Fruit fly (Drosophila melanogaster) Kc167 (cell line): Measurements from ENCODE around the gene PAN3.
A peak's percentile ranks its signal among the peaks of the same experiment; 100 is the strongest.

Source experiments
- Myc ChIP-seq: fragments of >200 bp; optimal IDR thresholded peaks from 2 replicates; lab custom pipeline; 2017; ENCODE audit warnings: missing external identifiers
- Sin3A ChIP-seq: fragments of >200 bp; optimal IDR thresholded peaks from 2 replicates; lab custom pipeline; 2018; ENCODE audit warnings: missing external identifiers
- h ChIP-seq: fragments of >200 bp; optimal IDR thresholded peaks from 3 replicates; lab custom pipeline; 2018; ENCODE audit warnings: missing external identifiers
- insv ChIP-seq: fragments of >200 bp; optimal IDR thresholded peaks from 3 replicates; lab custom pipeline; 2018; ENCODE audit warnings: missing external identifiers
- psq ChIP-seq: fragments of >200 bp; optimal IDR thresholded peaks from 2 replicates; lab custom pipeline; 2017; ENCODE audit warnings: missing external identifiers
- ttk ChIP-seq: sonication (Bioruptor generic); optimal IDR thresholded peaks from 2 replicates; lab custom pipeline; 2017; ENCODE audit warnings: missing external identifiers

PAN3 gene

DNA sequence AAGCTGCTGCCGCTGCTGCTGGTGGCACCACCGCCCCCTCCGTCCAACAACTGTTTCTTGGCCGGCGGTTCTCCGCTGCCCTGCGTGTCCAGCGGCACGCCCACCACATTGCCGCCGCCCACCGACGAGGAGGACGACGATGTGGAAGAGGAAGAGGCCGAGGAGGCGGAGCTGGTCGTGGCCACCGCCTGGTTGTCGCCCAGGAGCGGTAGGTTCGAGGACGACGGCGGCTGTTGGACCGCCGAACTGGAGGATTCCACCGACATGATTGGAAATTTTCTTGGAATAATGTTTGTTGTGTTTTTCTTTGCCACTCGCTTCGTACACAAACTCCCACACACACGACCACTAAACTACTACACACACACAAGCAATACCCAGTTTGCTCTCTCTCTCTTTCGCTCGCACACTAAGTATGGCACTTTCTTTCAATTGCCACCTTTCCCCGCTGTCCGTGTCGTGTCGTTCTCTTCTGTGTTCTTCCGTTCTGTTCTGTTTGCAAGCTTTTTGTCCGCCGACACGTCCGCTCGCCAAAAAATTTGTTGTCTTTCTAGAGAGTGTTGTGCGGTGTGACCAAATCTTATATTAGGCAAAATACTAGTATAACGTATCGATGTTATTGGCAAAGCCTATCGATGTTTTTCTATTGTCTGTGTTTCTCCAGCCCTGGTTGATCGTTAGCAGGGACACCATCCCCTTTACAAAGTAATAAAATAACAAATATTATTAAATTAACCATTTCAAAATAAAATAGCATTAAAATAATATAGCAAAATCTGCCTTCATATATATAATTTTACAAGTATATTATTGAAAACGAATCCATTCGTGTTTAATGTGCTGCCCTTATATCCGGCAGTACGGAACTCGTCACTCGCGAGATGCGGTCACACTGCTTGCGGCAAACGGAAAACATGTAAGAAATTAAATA lies at the start of gene PAN3, which contains the start of gene CG32486:
TSS of gene PAN3 (plus strand) at position 860 of the 931 bp plus-strand sequence.
TSS of gene CG32486 (minus strand) at position 566 of the 931 bp plus-strand sequence.
- peak; percentile 15 for TF ChIP-seq psq
- TF ChIP-seq h (lab: Kevin White, UChicago), result no peak
- TF ChIP-seq ttk (lab: Kevin White, UChicago), result peak; percentile 75

dm6 chr3L:3026421-3026820 lies 44.5 kb upstream of the PAN3 start, which contains the start of gene aly:
Gene aly, minus strand, starts transcription at chr3L:3026521.
- TF ChIP-seq psq (no peak), Myc (lab: Kevin White, UChicago) (no peak), insv (no peak), Sin3A (lab: Kevin White, UChicago) (no peak), h (lab: Kevin White, UChicago) (no peak), ttk (lab: Kevin White, UChicago) (no peak)

DNA sequence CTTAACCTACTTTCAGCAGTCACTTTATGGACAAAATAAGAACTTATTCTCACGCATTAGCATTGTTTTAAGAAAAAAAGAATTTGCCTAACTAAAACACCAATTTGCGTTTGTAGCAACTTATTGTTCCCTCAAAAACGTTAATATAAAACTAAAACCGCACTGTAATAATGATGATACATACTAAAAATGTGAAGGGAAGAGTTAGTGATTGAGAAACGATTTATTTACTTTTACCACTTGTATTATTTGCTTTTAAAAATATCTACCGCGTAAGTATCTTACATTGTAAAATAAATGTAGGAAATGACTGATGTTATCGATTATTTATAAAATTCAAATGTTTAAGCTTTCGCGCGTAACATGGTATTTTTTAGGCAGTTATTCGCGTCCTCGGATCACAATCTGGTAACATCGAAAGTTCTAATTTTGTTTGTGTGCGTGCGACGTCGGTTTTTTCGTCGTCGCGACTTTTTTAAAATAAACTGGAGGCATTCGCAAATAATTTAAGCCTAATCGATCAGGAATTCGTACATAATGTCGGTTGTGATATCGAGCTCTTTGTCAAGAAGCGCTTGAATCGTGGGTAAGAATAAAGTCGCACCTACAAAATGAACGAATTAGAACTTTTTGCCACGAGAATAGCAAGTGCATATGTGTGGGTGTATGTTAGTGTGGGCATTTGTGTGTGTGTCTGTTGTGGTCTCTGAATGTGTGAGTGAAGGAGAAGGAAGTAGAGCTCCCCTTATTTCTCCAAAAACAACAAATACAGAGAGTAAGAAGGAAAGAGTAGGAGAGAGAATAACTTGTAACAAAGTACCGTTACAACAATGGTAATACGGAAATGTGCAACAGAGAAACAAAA lies 35.9 kb upstream of the PAN3 start, which contains the start of gene CG2162:
TSS of gene CG2162 (plus strand) at position 418 of the 865 bp plus-strand sequence.
- TF ChIP-seq insv, result no peak
- TF ChIP-seq psq, result no peak
- TF ChIP-seq Myc (lab: Kevin White, UChicago), result no peak
- TF ChIP-seq ttk (lab: Kevin White, UChicago), result no peak
- no peak for TF ChIP-seq h (lab: Kevin White, UChicago)
- TF ChIP-seq Sin3A (lab: Kevin White, UChicago), result no peak

DNA sequence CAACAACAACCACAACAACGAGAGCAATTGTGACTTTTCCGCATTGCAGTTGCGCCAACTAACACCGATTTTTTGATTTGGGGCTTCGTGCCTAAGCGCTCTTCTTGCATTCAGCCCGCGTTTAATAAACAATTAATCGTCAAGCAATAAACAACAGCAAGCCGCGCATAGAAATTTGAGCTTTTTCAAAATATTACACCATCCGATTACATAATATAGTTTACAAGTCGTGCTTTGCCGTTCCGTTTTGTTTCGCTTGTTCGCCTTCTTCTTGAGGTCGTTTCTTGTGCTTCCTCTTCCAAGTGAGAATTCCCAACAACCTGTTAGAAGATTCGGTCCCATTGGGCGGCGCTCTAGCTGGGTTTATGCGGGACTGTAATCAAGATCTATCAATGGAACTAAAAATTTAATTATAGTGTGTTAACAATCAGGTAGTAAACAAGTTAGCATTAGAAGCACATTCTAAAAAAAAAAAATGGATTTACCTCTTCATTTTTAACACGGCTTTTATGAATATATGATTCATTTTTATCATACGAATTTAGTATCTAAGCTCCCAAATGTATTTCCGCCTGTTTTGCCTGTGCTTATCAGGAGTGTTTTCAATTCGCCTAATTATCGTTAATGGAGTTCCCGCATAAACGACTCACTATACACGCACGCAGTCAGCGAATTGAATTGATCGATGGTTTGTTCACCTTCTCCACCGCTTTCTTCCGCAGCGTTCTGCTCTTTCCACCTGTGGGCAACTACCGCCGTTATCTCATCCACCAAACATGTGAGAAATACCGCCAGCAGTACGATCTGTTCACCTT lies 35.0 kb upstream of the PAN3 start:
- TF ChIP-seq Sin3A (lab: Kevin White, UChicago) (no peak), psq (no peak), ttk (lab: Kevin White, UChicago) (no peak), h (lab: Kevin White, UChicago) (no peak), Myc (lab: Kevin White, UChicago) (no peak), insv (no peak)

dm6 chr3L:3036951-3037586 lies 33.9 kb upstream of the PAN3 start:
- TF ChIP-seq ttk (lab: Kevin White, UChicago) (no peak), Sin3A (lab: Kevin White, UChicago) (no peak), psq (no peak), Myc (lab: Kevin White, UChicago) (no peak), h (lab: Kevin White, UChicago) (no peak), insv (no peak)

- TF ChIP-seq insv (no peak), h (lab: Kevin White, UChicago) (no peak), ttk (lab: Kevin White, UChicago) (no peak), Sin3A (lab: Kevin White, UChicago) (no peak), psq (no peak), Myc (lab: Kevin White, UChicago) (no peak)
Observed at dm6 chr3L:3037822-3038563, 32.9 kb upstream of the PAN3 start.

- TF ChIP-seq h (lab: Kevin White, UChicago), result no peak
- no peak for TF ChIP-seq insv
- TF ChIP-seq ttk (lab: Kevin White, UChicago), result no peak
- no peak for TF ChIP-seq Myc (lab: Kevin White, UChicago)
- no peak for TF ChIP-seq Sin3A (lab: Kevin White, UChicago)
- TF ChIP-seq psq, result no peak
Observed at dm6 chr3L:3042150-3043049, 28.5 kb upstream of the PAN3 start, which contains the start of gene Prx4. Gene Prx4, plus strand, starts transcription at chr3L:3042359.

DNA sequence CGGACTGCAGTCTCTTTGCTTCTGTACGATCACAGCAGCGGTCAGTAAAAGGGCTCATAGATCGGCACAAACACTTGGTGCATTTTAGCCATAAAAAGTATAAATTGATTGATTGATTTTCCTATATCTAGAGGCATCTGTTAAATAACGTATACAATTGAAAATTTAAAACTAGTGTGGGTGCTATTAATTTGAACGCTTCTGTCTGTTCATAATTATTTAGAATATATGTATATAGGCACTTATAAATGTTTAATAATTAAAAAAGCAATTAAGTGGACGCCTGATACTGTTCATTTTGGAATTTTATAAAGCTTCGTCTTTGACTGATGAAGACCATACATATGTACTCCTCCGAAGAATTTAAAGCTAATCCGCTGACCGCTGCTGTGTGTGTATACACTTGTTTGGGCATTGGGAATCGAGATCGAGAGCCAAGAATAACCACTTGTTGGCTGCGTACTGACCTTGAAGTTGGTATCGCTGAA lies 25.6 kb upstream of the PAN3 start:
- TF ChIP-seq psq, result no peak
- TF ChIP-seq ttk (lab: Kevin White, UChicago), result no peak
- TF ChIP-seq Sin3A (lab: Kevin White, UChicago), result no peak
- TF ChIP-seq h (lab: Kevin White, UChicago), result no peak
- TF ChIP-seq Myc (lab: Kevin White, UChicago), result no peak
- TF ChIP-seq insv, result no peak
